Worm (Caenorhabditis elegans): ENCODE measurements around the gene nphp-2.

nphp-2 gene

DNA sequence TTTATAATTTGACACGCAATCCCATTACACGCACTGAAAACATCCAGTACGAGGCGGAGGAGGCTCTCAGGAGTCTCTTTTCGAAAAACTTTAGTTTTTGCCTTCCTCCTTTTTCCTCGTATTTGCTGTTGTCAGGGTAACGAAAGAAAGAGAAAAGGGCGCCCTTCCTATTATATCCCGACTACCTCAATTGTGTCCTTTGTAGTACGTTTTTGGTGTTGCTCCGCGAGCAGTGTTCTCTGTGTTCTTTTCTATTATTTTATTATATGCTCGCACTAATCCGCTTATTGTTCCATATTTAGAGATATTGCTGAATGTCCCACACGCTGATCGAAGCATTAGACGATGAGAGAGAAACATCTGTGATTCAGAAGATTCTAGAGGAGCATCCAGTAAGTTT lies at the start of gene nphp-2:
Gene nphp-2 (plus strand): TSS at position 301 of the 400 bp plus-strand sequence.
- TF ChIP-seq T26A5.8 (tag; optimal IDR thresholded peaks at IDR 0.05) (no peak), ets-4 (GFP tag; optimal IDR thresholded peaks at IDR 0.05) (no peak), K11D2.4 (GFP tag; IDR thresholded peaks at IDR 0.05) (no peak), ztf-18 (tag; optimal IDR thresholded peaks at IDR 0.05) (no peak), dox-1 (GFP tag; IDR thresholded peaks at IDR 0.05) (no peak), snpc-1.3 (tag; optimal IDR thresholded peaks at IDR 0.05; ENCODE audit: insufficient read depth) (no peak), nhr-120 (GFP tag; IDR thresholded peaks at IDR 0.05) (no peak), dpl-1 (GFP tag; optimal IDR thresholded peaks at IDR 0.05) (no peak)

DNA sequence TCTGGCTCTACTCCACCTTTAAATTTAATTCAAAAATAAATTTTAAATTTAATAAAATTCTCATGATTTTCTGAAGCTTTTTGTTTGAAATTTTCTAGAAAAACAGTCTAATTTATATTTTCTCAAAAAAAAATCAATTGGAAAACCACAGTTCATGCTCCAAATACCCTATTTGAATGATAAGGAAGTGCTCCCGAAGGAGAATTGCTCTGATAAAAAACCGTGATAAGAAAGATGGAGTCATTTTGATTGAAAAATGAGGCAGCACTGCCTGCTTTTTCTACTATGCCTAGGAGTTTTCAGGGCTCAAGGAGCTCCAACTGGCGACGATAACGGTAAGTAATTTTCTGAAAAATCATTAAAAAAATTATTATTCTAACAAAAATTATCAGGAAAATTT lies 49.6 kb upstream of the nphp-2 start, which contains the start of gene T10B5.7:
Gene T10B5.7 (plus strand): TSS at position 225 of the 400 bp plus-strand sequence.
- TF ChIP-seq repo-1 (tag; optimal IDR thresholded peaks at IDR 0.05) (no peak), chd-7 (tag; optimal IDR thresholded peaks at IDR 0.05) (no peak), nhr-80 (tag; optimal IDR thresholded peaks at IDR 0.05) (peak; percentile 46), F55B11.4 (tag; optimal IDR thresholded peaks at IDR 0.05; ENCODE audit: borderline replicate concordance, insufficient read depth) (no peak), atf-7 (tag; optimal IDR thresholded peaks at IDR 0.05) (no peak)

DNA sequence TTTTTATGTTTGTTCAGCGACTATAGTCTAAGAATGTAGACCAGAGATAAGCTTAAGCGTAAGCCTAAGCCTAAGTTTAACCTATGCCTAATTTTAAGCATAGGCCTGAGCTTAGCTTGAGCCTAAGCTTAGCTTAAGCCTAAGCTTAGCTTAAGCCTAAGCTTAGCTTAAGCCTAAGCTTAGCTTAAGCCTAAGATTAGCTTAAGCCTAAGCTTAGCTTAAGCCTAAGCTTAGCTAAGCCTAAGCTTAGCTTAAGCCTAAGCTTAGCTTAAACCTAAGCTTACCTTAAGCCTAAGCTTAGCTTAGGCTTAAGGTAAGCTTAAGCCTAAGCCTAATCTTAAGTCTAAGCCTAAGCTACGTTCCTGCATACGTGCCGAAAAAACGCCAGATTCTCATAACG lies 47.0 kb upstream of the nphp-2 start:
- TF ChIP-seq zim-3 (tag; optimal IDR thresholded peaks at IDR 0.05) (no peak), F23B12.7 (tag; optimal IDR thresholded peaks at IDR 0.05; ENCODE audit: insufficient read depth) (no peak), nhr-179 (tag; optimal IDR thresholded peaks at IDR 0.05) (no peak), gei-17 (GFP tag; optimal IDR thresholded peaks at IDR 0.05) (no peak), T07F8.4 (tag; optimal IDR thresholded peaks at IDR 0.05) (no peak), ztf-18 (tag; optimal IDR thresholded peaks at IDR 0.05) (no peak), chd-7 (tag; optimal IDR thresholded peaks at IDR 0.05) (no peak), snpc-3.4 (tag; optimal IDR thresholded peaks at IDR 0.05) (no peak), Y67H2A.10 (GFP tag; conservative IDR thresholded peaks at IDR 0.05) (no peak), dox-1 (GFP tag; IDR thresholded peaks at IDR 0.05) (no peak), tlf-1 (GFP tag; optimal IDR thresholded peaks at IDR 0.05) (no peak), F37B4.10 (GFP tag; IDR thresholded peaks at IDR 0.05) (no peak), hlh-26 (GFP tag; conservative IDR thresholded peaks at IDR 0.05) (no peak), ztf-6 (GFP tag; IDR thresholded peaks at IDR 0.05) (no peak), unc-130 (GFP tag; optimal IDR thresholded peaks at IDR 0.05) (no peak), bed-1 (GFP tag; IDR thresholded peaks at IDR 0.05) (no peak)

- TF ChIP-seq bed-2 (GFP tag; IDR thresholded peaks at IDR 0.05) (0 out of 2 replicates have a peak, but pooled peaks have one; percentile 31), cebp-2 (GFP tag; IDR thresholded peaks at IDR 0.05) (0 out of 2 replicates have a peak, but pooled peaks have one; percentile 46), zfh-2 (GFP tag; conservative IDR thresholded peaks at IDR 0.05) (peak; percentile 94), egrh-3 (GFP tag; IDR thresholded peaks at IDR 0.05) (peak; percentile 99)
Observed at ce11 chrV:1849992-1850391, 45.6 kb upstream of the nphp-2 start.

DNA sequence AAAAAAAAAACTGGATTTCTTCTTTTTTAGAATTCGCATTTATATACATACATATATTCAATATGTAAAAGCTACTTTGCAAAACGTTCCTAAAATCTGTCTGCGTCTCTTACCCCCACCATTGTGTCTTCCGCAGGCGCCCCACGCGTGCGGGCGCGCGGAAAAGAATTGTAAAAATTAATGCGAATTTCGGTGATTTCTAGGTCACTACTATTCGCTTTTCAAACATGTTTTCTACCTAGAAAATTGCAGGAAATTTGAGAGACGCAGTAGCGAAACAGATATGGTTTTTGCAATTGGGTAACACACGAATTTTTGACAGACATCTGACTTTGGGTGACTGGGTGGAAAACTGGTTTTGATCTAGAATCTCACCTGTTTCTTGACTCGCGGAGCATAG lies 40.5 kb upstream of the nphp-2 start:
- TF ChIP-seq hmg-1.2 (GFP tag; IDR thresholded peaks at IDR 0.05) (peak; percentile 18; the same call in 1 of the 2 replicates), F55B11.4 (tag; optimal IDR thresholded peaks at IDR 0.05; ENCODE audit: borderline replicate concordance, insufficient read depth) (no peak)

DNA sequence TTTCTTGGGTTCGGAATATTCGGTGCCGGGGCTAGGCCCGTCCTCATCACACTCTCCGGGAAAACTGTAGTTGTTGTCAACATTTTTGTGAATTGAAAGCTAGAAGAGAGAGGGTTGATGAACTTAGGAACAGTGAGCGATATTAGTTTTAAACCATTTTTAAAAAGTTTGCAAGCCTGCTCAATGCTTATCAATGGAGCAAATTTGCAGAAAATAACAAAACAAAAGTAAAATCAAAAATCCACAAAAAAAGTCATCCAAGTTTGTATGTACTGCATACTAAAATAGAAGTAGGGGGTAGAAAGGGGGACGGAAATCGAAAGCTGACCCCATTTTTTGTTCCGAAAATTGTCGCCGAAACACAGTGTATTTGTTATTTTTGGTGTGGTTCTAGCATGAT lies 39.4 kb upstream of the nphp-2 start, which contains the start of gene T10B5.10:
Gene T10B5.10 (minus strand): TSS at position 101 of the 400 bp plus-strand sequence.
- TF ChIP-seq ztf-26 (tag; optimal IDR thresholded peaks at IDR 0.05) (no peak), F55B11.4 (tag; optimal IDR thresholded peaks at IDR 0.05; ENCODE audit: borderline replicate concordance, insufficient read depth) (no peak)

All from whole organism, young adult.